Worm (Caenorhabditis elegans) whole organism, late embryonic: Measurements from ENCODE around the gene W02B3.7.

Experiments
- C08G9.2 ChIP-seq: sonication (generic microtip); optimal IDR thresholded peaks from 2 replicates; lab custom pipeline; 2016; ENCODE audit warnings: mild to moderate bottlenecking, missing genetic modification characterization, moderate library complexity, missing compliant biosample characterization
- C38D4.7 ChIP-seq: fragments of 200-800 bp; sonication (Bioruptor generic); optimal IDR thresholded peaks from 2 replicates; lab custom pipeline; 2018; ENCODE audit warnings: mild to moderate bottlenecking, missing genetic modification characterization, moderate library complexity, missing compliant biosample characterization
- K02D7.2 ChIP-seq: sonication (generic microtip); optimal IDR thresholded peaks from 2 replicates; lab custom pipeline; 2017; ENCODE audit warnings: mild to moderate bottlenecking, missing genetic modification characterization, missing compliant biosample characterization
- K09A11.1 ChIP-seq: sonication (generic microtip); optimal IDR thresholded peaks from 2 replicates; lab custom pipeline; 2017; ENCODE audit warnings: antibody characterized with exemption, mild to moderate bottlenecking, missing genetic modification characterization, missing compliant biosample characterization; ENCODE audit not compliant: insufficient read depth
- T23F11.4 ChIP-seq: fragments of 200-800 bp; sonication (Bioruptor generic); optimal IDR thresholded peaks from 2 replicates; lab custom pipeline; 2018; ENCODE audit warnings: mild to moderate bottlenecking, missing genetic modification characterization, missing compliant biosample characterization
- ahr-1 ChIP-seq: sonication (generic microtip); optimal IDR thresholded peaks from 2 replicates; lab custom pipeline; 2016; ENCODE audit warnings: missing genetic modification characterization, missing compliant biosample characterization
- ceh-18 ChIP-seq: sonication (generic microtip); optimal IDR thresholded peaks from 2 replicates; lab custom pipeline; 2016; ENCODE audit warnings: missing genetic modification characterization, missing compliant biosample characterization
- ceh-19 ChIP-seq: fragments of 200-800 bp; sonication (Bioruptor generic); optimal IDR thresholded peaks from 2 replicates; lab custom pipeline; 2018; ENCODE audit warnings: mild to moderate bottlenecking, missing genetic modification characterization, missing compliant biosample characterization
- ceh-2 ChIP-seq: sonication (generic microtip); optimal IDR thresholded peaks from 2 replicates; lab custom pipeline; 2016; ENCODE audit warnings: missing genotype, missing genetic modification characterization, missing compliant biosample characterization
- ceh-22 ChIP-seq: sonication (generic microtip); optimal IDR thresholded peaks from 2 replicates; lab custom pipeline; 2017; ENCODE audit warnings: missing biosample characterization, missing genetic modification characterization
- ceh-31 ChIP-seq: sonication (generic microtip); optimal IDR thresholded peaks from 2 replicates; lab custom pipeline; 2016; ENCODE audit warnings: missing genetic modification characterization, missing compliant biosample characterization
- ceh-34 ChIP-seq: sonication (generic microtip); optimal IDR thresholded peaks from 2 replicates; lab custom pipeline; 2016; ENCODE audit warnings: mild to moderate bottlenecking, missing genetic modification characterization, missing compliant biosample characterization
- che-1 ChIP-seq: sonication (generic microtip); optimal IDR thresholded peaks from 2 replicates; lab custom pipeline; 2016; ENCODE audit warnings: mild to moderate bottlenecking, missing genetic modification characterization, missing compliant biosample characterization
- dmd-4 ChIP-seq: sonication (generic microtip); optimal IDR thresholded peaks from 2 replicates; lab custom pipeline; 2016; ENCODE audit warnings: borderline replicate concordance, missing genetic modification characterization, missing compliant biosample characterization
- dve-1 ChIP-seq: sonication (generic microtip); optimal IDR thresholded peaks from 2 replicates; lab custom pipeline; 2017; ENCODE audit warnings: antibody characterized with exemption, mild to moderate bottlenecking, missing genetic modification characterization, missing compliant biosample characterization
- elt-2 ChIP-seq: sonication (generic microtip); optimal IDR thresholded peaks from 2 replicates; lab custom pipeline; 2016; ENCODE audit warnings: missing genetic modification reagents, missing genetic modification characterization, missing compliant biosample characterization
- ets-4 ChIP-seq: sonication (generic microtip); optimal IDR thresholded peaks from 2 replicates; lab custom pipeline; 2016; ENCODE audit warnings: missing genetic modification characterization, missing compliant biosample characterization
- eyg-1 ChIP-seq: sonication (generic microtip); optimal IDR thresholded peaks from 2 replicates; lab custom pipeline; 2016; ENCODE audit warnings: missing genotype, missing genetic modification characterization, missing compliant biosample characterization
- fax-1 ChIP-seq: sonication (generic microtip); optimal IDR thresholded peaks from 2 replicates; lab custom pipeline; 2016; ENCODE audit warnings: missing genotype, missing genetic modification characterization, missing compliant biosample characterization
- fkh-10 ChIP-seq: fragments of 150-350 bp; optimal IDR thresholded peaks from 2 replicates; lab custom pipeline; 2014; ENCODE audit warnings: missing biosample characterization, missing genetic modification reagents, missing genetic modification characterization
- fkh-6 ChIP-seq: sonication (generic microtip); optimal IDR thresholded peaks from 2 replicates; lab custom pipeline; 2016; ENCODE audit warnings: missing genetic modification characterization, missing compliant biosample characterization
- gmeb-2 ChIP-seq: sonication (generic microtip); optimal IDR thresholded peaks from 2 replicates; lab custom pipeline; 2016; ENCODE audit warnings: missing genetic modification characterization, inconsistent platforms, missing compliant biosample characterization
- hlh-13 ChIP-seq: fragments of 200-800 bp; sonication (Bioruptor generic); optimal IDR thresholded peaks from 2 replicates; lab custom pipeline; 2018; ENCODE audit warnings: mild to moderate bottlenecking, missing genetic modification characterization, missing compliant biosample characterization
- hlh-6 ChIP-seq: sonication (generic microtip); optimal IDR thresholded peaks from 2 replicates; lab custom pipeline; 2016; ENCODE audit warnings: missing genotype, missing genetic modification characterization, missing compliant biosample characterization
- hlh-8 ChIP-seq: sonication (generic microtip); optimal IDR thresholded peaks from 2 replicates; lab custom pipeline; 2016; ENCODE audit warnings: missing genotype, missing genetic modification characterization, missing compliant biosample characterization
- madf-2 ChIP-seq: sonication (generic microtip); optimal IDR thresholded peaks from 2 replicates; lab custom pipeline; 2017; ENCODE audit warnings: missing genetic modification characterization, missing compliant biosample characterization
- mec-3 ChIP-seq: sonication (generic microtip); optimal IDR thresholded peaks from 2 replicates; lab custom pipeline; 2016; ENCODE audit warnings: borderline replicate concordance, missing genetic modification characterization, missing compliant biosample characterization
- nfya-1 ChIP-seq: sonication (generic microtip); optimal IDR thresholded peaks from 2 replicates; lab custom pipeline; 2017; ENCODE audit warnings: missing genetic modification characterization, mild to moderate bottlenecking, missing compliant biosample characterization, antibody characterized with exemption, moderate library complexity
- npax-4 ChIP-seq: sonication (generic microtip); optimal IDR thresholded peaks from 2 replicates; lab custom pipeline; 2016; ENCODE audit warnings: missing genetic modification characterization, missing compliant biosample characterization
- odd-2 ChIP-seq: sonication (generic microtip); optimal IDR thresholded peaks from 2 replicates; lab custom pipeline; 2017; ENCODE audit warnings: antibody characterized with exemption, mild to moderate bottlenecking, missing genetic modification characterization, missing compliant biosample characterization
- pag-3 ChIP-seq: sonication (generic microtip); optimal IDR thresholded peaks from 2 replicates; lab custom pipeline; 2016; ENCODE audit warnings: missing compliant biosample characterization, missing genetic modification characterization, borderline replicate concordance
- pat-9 ChIP-seq: fragments of 200-800 bp; sonication (Bioruptor generic); optimal IDR thresholded peaks from 2 replicates; lab custom pipeline; 2018; ENCODE audit warnings: mild to moderate bottlenecking, missing genetic modification characterization, moderate library complexity, missing compliant biosample characterization
- pax-1 ChIP-seq: fragments of 150-350 bp; optimal IDR thresholded peaks from 2 replicates; lab custom pipeline; 2014; ENCODE audit warnings: missing biosample characterization, missing genetic modification characterization
- pha-2 ChIP-seq: sonication (generic microtip); optimal IDR thresholded peaks from 2 replicates; lab custom pipeline; 2017; ENCODE audit warnings: mild to moderate bottlenecking, missing genetic modification characterization, missing compliant biosample characterization
- pha-4 ChIP-seq: fragments of 150-350 bp; optimal IDR thresholded peaks from 2 replicates; lab custom pipeline; 2018; ENCODE audit warnings: missing biosample characterization, missing genetic modification reagents, missing genetic modification characterization
- pqm-1 ChIP-seq: sonication (generic microtip); optimal IDR thresholded peaks from 2 replicates; lab custom pipeline; 2016; ENCODE audit warnings: missing genetic modification characterization, missing compliant biosample characterization
- pros-1 ChIP-seq: fragments of 150-350 bp; optimal IDR thresholded peaks from 2 replicates; lab custom pipeline; 2014; ENCODE audit warnings: missing biosample characterization, missing genetic modification reagents, missing genetic modification characterization
- rnt-1 ChIP-seq: sonication (generic microtip); optimal IDR thresholded peaks from 2 replicates; lab custom pipeline; 2016; ENCODE audit warnings: missing genetic modification characterization, missing compliant biosample characterization
- sdc-2 ChIP-seq: sonication (generic microtip); optimal IDR thresholded peaks from 2 replicates; lab custom pipeline; 2016; ENCODE audit warnings: missing genotype, missing genetic modification characterization, missing compliant biosample characterization
- sox-2 ChIP-seq: fragments of 200-800 bp; sonication (Bioruptor generic); IDR thresholded peaks from 2 replicates; pipeline ENCODE4 v1.3.6; 2022; ENCODE audit warnings: missing genetic modification reagents, missing genetic modification characterization, missing compliant biosample characterization
- sox-4 ChIP-seq: sonication (generic microtip); optimal IDR thresholded peaks from 2 replicates; lab custom pipeline; 2017; ENCODE audit warnings: mild to moderate bottlenecking, missing genetic modification characterization, inconsistent platforms, missing compliant biosample characterization
- tbx-2 ChIP-seq: sonication (generic microtip); optimal IDR thresholded peaks from 2 replicates; lab custom pipeline; 2016; ENCODE audit warnings: missing genetic modification characterization, missing compliant biosample characterization
- tbx-7 ChIP-seq: sonication (generic microtip); optimal IDR thresholded peaks from 2 replicates; lab custom pipeline; 2016; ENCODE audit warnings: missing genotype, missing genetic modification characterization, missing compliant biosample characterization
- ttx-3 ChIP-seq: sonication (generic microtip); optimal IDR thresholded peaks from 2 replicates; lab custom pipeline; 2016; ENCODE audit warnings: missing genetic modification reagents, missing genetic modification characterization, missing compliant biosample characterization
- unc-42 ChIP-seq: sonication (generic microtip); optimal IDR thresholded peaks from 2 replicates; lab custom pipeline; 2016; ENCODE audit warnings: missing genotype, missing genetic modification characterization, missing compliant biosample characterization
- unc-86 ChIP-seq: sonication (generic microtip); optimal IDR thresholded peaks from 2 replicates; lab custom pipeline; 2016; ENCODE audit warnings: missing genetic modification characterization, missing compliant biosample characterization
- zip-5 ChIP-seq: sonication (generic microtip); optimal IDR thresholded peaks from 2 replicates; lab custom pipeline; 2016; ENCODE audit warnings: missing genetic modification characterization, missing compliant biosample characterization

Gene W02B3.7

ce11 chrIII:644660-645059 is 47.2 kb downstream of the W02B3.7 start:
- TF ChIP-seq fkh-10 (GFP tag; lab: Kevin White, UChicago) (no peak), pqm-1 (tag; lab: Kevin White, UChicago) (no peak), ahr-1 (tag; lab: Kevin White, UChicago) (no peak), dmd-4 (tag; lab: Kevin White, UChicago) (no peak), zip-5 (tag; lab: Kevin White, UChicago) (no peak), hlh-6 (tag; lab: Kevin White, UChicago) (no peak), pat-9 (tag; lab: Kevin White, UChicago) (no peak), K09A11.1 (no peak), ets-4 (no peak), rnt-1 (tag; lab: Kevin White, UChicago) (no peak), ceh-2 (tag; lab: Kevin White, UChicago) (no peak), pha-4 (tag; lab: Kevin White, UChicago) (no peak), unc-42 (tag; lab: Kevin White, UChicago) (no peak), madf-2 (tag; lab: Kevin White, UChicago) (no peak), odd-2 (tag; lab: Kevin White, UChicago) (no peak), che-1 (tag; lab: Kevin White, UChicago) (no peak), gmeb-2 (no peak), C38D4.7 (no peak)

ce11 chrIII:641759-642158 is 50.1 kb downstream of the W02B3.7 start, which contains the start of gene W06E11.1:
Gene W06E11.1 (plus strand): TSS chrIII:642059.
- no peak for TF ChIP-seq unc-86 (tag; lab: Kevin White, UChicago)
- no peak for TF ChIP-seq tbx-2
- TF ChIP-seq, all 69 proteins: peak for 0

DNA sequence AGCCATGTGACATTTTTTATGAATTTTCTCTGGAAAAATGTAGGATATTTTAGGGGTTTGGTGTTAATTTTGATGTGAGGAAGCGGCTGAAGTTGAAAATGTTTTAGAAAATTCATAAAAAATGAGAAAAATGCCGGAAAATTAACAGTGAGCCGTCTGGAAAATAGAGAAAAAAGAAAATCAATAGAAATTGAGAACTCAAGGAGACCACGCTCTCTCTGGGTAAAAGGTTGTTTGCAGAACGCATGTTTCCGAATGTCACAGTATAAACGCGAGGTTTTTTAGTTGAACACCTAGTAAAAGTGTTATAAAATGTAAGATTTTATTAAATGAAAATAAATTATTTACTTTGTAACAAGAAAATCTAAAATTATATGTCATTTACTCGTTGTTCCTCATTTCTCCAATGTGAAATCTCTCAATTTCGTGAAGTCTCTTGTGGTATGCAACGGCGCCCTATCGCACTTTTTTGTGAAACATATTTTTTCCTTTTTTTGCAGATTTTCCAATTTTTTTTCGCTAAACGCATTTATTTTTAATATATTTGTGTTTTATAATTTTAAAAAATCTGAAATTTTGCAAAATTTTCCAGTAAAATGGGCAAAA is 51.5 kb downstream of the W02B3.7 start, which contains the start of the genes tag-266 and tag-267:
TSS of gene tag-266 (minus strand) at position 29 of the 606 bp plus-strand sequence.
TSS of gene tag-267 (plus strand) at position 593 of the 606 bp plus-strand sequence.
- TF ChIP-seq ceh-31 (tag; lab: Kevin White, UChicago) (peak; percentile 95), C08G9.2 (tag; lab: Kevin White, UChicago) (peak; percentile 84), ets-4 (peak; percentile 89), sdc-2 (tag; lab: Kevin White, UChicago) (peak; percentile 17), ttx-3 (tag; lab: Kevin White, UChicago) (peak; percentile 58), hlh-6 (tag; lab: Kevin White, UChicago) (no peak), T23F11.4 (GFP tag; lab: Kevin White, UChicago) (peak; percentile 2), hlh-8 (tag; lab: Kevin White, UChicago) (peak; percentile 96), fkh-6 (tag; lab: Kevin White, UChicago) (no peak), eyg-1 (tag; lab: Kevin White, UChicago) (peak; percentile 61), hlh-13 (GFP tag; lab: Kevin White, UChicago) (no peak), pros-1 (no peak), odd-2 (tag; lab: Kevin White, UChicago) (no peak), ceh-34 (tag; lab: Kevin White, UChicago) (peak; percentile 69), tbx-7 (tag; lab: Kevin White, UChicago) (peak; percentile 87), sox-2 (no peak), pag-3 (tag; lab: Kevin White, UChicago) (peak; percentile 22), rnt-1 (tag; lab: Kevin White, UChicago) (peak; percentile 35), ceh-2 (tag; lab: Kevin White, UChicago) (peak; percentile 89), C38D4.7 (peak; percentile 53), pha-2 (tag; lab: Kevin White, UChicago) (peak; percentile 85), che-1 (tag; lab: Kevin White, UChicago) (peak; percentile 24), K02D7.2 (peak; percentile 63), dve-1 (tag; lab: Kevin White, UChicago) (no peak), fax-1 (tag; lab: Kevin White, UChicago) (peak; percentile 93), ceh-19 (GFP tag; lab: Kevin White, UChicago) (peak; percentile 56), nfya-1 (tag; lab: Kevin White, UChicago) (peak; percentile 19), fkh-10 (GFP tag; lab: Kevin White, UChicago) (no peak), unc-86 (tag; lab: Kevin White, UChicago) (peak; percentile 89), pax-1 (no peak), ceh-22 (tag; lab: Kevin White, UChicago) (no peak), pat-9 (tag; lab: Kevin White, UChicago) (no peak), tbx-2 (peak; percentile 92), npax-4 (tag; lab: Kevin White, UChicago) (peak; percentile 21), mec-3 (peak; percentile 25), elt-2 (tag; lab: Kevin White, UChicago) (peak; percentile 94), sox-4 (tag; lab: Kevin White, UChicago) (peak; percentile 31), ceh-18 (peak; percentile 59)
